Worm (Caenorhabditis elegans) whole organism, early embryonic: ENCODE data around the gene srh-233.

Experiments
- F13C5.2 ChIP-seq: sonication (generic microtip); optimal IDR thresholded peaks from 2 replicates; lab custom pipeline; 2017; ENCODE audit warnings: mild to moderate bottlenecking, missing genetic modification characterization, inconsistent platforms, missing compliant biosample characterization
- ama-1 ChIP-seq: fragments of 150-350 bp; optimal IDR thresholded peaks from 2 replicates; lab custom pipeline; 2014
- ceh-13 ChIP-seq: fragments of 200-800 bp; sonication (Bioruptor generic); optimal IDR thresholded peaks from 2 replicates; lab custom pipeline; 2018; ENCODE audit warnings: mild to moderate bottlenecking, missing genetic modification characterization, missing compliant biosample characterization
- ceh-36 ChIP-seq: sonication (generic microtip); optimal IDR thresholded peaks from 2 replicates; lab custom pipeline; 2016; ENCODE audit warnings: missing genetic modification characterization, inconsistent platforms, missing compliant biosample characterization
- ets-7 ChIP-seq: sonication (generic microtip); optimal IDR thresholded peaks from 2 replicates; lab custom pipeline; 2016; ENCODE audit warnings: missing genotype, missing genetic modification characterization, missing compliant biosample characterization
- flt-1 ChIP-seq: fragments of 200-800 bp; sonication (Bioruptor generic); IDR thresholded peaks from 2 replicates; pipeline ENCODE4 v1.3.6; 2022; ENCODE audit warnings: missing genetic modification characterization, missing compliant biosample characterization
- hmbx-1 ChIP-seq: sonication (generic microtip); optimal IDR thresholded peaks from 2 replicates; lab custom pipeline; 2016; ENCODE audit warnings: mild to moderate bottlenecking, missing genetic modification characterization, missing compliant biosample characterization
- hmg-4 ChIP-seq: fragments of 200-800 bp; sonication (Bioruptor generic); optimal IDR thresholded peaks from 2 replicates; lab custom pipeline; 2018; ENCODE audit warnings: mild to moderate bottlenecking, missing genetic modification characterization, missing compliant biosample characterization
- hnd-1 ChIP-seq: sonication (generic microtip); optimal IDR thresholded peaks from 2 replicates; lab custom pipeline; 2016; ENCODE audit warnings: missing genetic modification characterization, missing compliant biosample characterization
- sea-1 ChIP-seq: fragments of 200-800 bp; sonication (Bioruptor generic); conservative IDR thresholded peaks from 2 replicates; pipeline ENCODE4 v1.3.6; 2022; ENCODE audit warnings: missing genetic modification characterization, missing compliant biosample characterization
- tbx-11 ChIP-seq: fragments of 200-800 bp; sonication (Bioruptor generic); IDR thresholded peaks from 2 replicates; pipeline ENCODE4 v1.3.6; 2022; ENCODE audit warnings: missing genetic modification characterization, missing compliant biosample characterization

- TF ChIP-seq hmg-4 = no peak
- TF ChIP-seq hnd-1 (tag; lab: Kevin White, UChicago) = no peak
- no peak for TF ChIP-seq ceh-36 (tag; lab: Kevin White, UChicago)
- no peak for TF ChIP-seq ceh-13 (GFP tag; lab: Kevin White, UChicago)
- no peak for TF ChIP-seq hmbx-1 (tag; lab: Kevin White, UChicago)
- no peak for TF ChIP-seq ets-7 (tag; lab: Kevin White, UChicago)
- no peak for TF ChIP-seq ama-1 (lab: Kevin White, UChicago)
- TF ChIP-seq F13C5.2 (tag; lab: Kevin White, UChicago) = no peak
- TF ChIP-seq tbx-11 (GFP tag; lab: Robert Waterston, UW) = no peak
- TF ChIP-seq sea-1 (GFP tag; lab: Robert Waterston, UW) = no peak
- TF ChIP-seq flt-1 = no peak
These were observed 37.5 kb upstream of the srh-233 start, which contains the start of gene Y60A3A.21 for ce11 chrV:20011654-20012053.
